Worm (Caenorhabditis elegans) whole organism, early embryonic: ENCODE results near the gene uaf-1.

Experiments
- F13C5.2 ChIP-seq: sonication (generic microtip); optimal IDR thresholded peaks from 2 replicates; lab custom pipeline; 2017; ENCODE audit warnings: mild to moderate bottlenecking, missing genetic modification characterization, inconsistent platforms, missing compliant biosample characterization
- ama-1 ChIP-seq: fragments of 150-350 bp; optimal IDR thresholded peaks from 2 replicates; lab custom pipeline; 2014
- flt-1 ChIP-seq: fragments of 200-800 bp; sonication (Bioruptor generic); IDR thresholded peaks from 2 replicates; pipeline ENCODE4 v1.3.6; 2022; ENCODE audit warnings: missing genetic modification characterization, missing compliant biosample characterization
- hmbx-1 ChIP-seq: sonication (generic microtip); optimal IDR thresholded peaks from 2 replicates; lab custom pipeline; 2016; ENCODE audit warnings: mild to moderate bottlenecking, missing genetic modification characterization, missing compliant biosample characterization
- tbx-11 ChIP-seq: fragments of 200-800 bp; sonication (Bioruptor generic); IDR thresholded peaks from 2 replicates; pipeline ENCODE4 v1.3.6; 2022; ENCODE audit warnings: missing genetic modification characterization, missing compliant biosample characterization

- TF ChIP-seq flt-1: no peak
- no peak for TF ChIP-seq tbx-11 (GFP tag; lab: Robert Waterston, UW)
- TF ChIP-seq ama-1: no peak
- TF ChIP-seq hmbx-1 (tag; lab: Kevin White, UChicago): no peak
- TF ChIP-seq F13C5.2 (tag; lab: Kevin White, UChicago): no peak
Observed at ce11 chrIII:1094391-1094790, 18.0 kb upstream of the uaf-1 start.
